Worm (Caenorhabditis elegans) whole organism, young adult: ENCODE data around the gene phat-6.

Source experiments
- F22D6.2 ChIP-seq: sonication (generic microtip); optimal IDR thresholded peaks from 2 replicates; lab custom pipeline; 2016; ENCODE audit warnings: mild to moderate bottlenecking, missing genetic modification characterization, missing compliant biosample characterization
- F33H1.4 ChIP-seq: fragments of 200-800 bp; sonication (Bioruptor generic); IDR thresholded peaks from 2 replicates; pipeline ENCODE4 v1.3.6; 2022; ENCODE audit warnings: missing genetic modification reagents, missing genetic modification characterization, missing compliant biosample characterization
- F37B4.10 ChIP-seq: fragments of 200-800 bp; sonication (Bioruptor generic); IDR thresholded peaks from 2 replicates; pipeline ENCODE4 v1.3.6; 2022; ENCODE audit warnings: missing genetic modification characterization, missing compliant biosample characterization
- F52B5.7 ChIP-seq: sonication (generic microtip); optimal IDR thresholded peaks from 2 replicates; lab custom pipeline; 2016; ENCODE audit warnings: mild to moderate bottlenecking, missing genetic modification characterization, missing compliant biosample characterization
- F55B11.4 ChIP-seq: sonication (generic microtip); optimal IDR thresholded peaks from 2 replicates; lab custom pipeline; 2016; ENCODE audit warnings: missing compliant biosample characterization, missing genetic modification characterization, borderline replicate concordance; ENCODE audit not compliant: insufficient read depth
- F57A8.1 ChIP-seq: fragments of 200-800 bp; sonication (Bioruptor generic); optimal IDR thresholded peaks from 2 replicates; lab custom pipeline; 2018; ENCODE audit warnings: mild to moderate bottlenecking, missing genetic modification characterization, moderate library complexity, missing compliant biosample characterization
- Y53G8AR.9 ChIP-seq: fragments of 200-800 bp; sonication (Bioruptor generic); conservative IDR thresholded peaks from 2 replicates; pipeline ENCODE4 v1.3.6; 2022; ENCODE audit warnings: missing genetic modification reagents, missing genetic modification characterization, missing compliant biosample characterization
- Y56A3A.18 ChIP-seq: fragments of 200-800 bp; sonication (Bioruptor generic); IDR thresholded peaks from 2 replicates; pipeline ENCODE4 v1.3.6; 2022; ENCODE audit warnings: missing genetic modification reagents, missing genetic modification characterization, missing compliant biosample characterization
- Y67H2A.10 ChIP-seq: fragments of 200-800 bp; sonication (Bioruptor generic); conservative IDR thresholded peaks from 2 replicates; pipeline ENCODE4 v1.3.6; 2022; ENCODE audit warnings: missing genetic modification reagents, missing genetic modification characterization, missing compliant biosample characterization
- akir-1 ChIP-seq: fragments of 200-800 bp; sonication (Bioruptor generic); optimal IDR thresholded peaks from 2 replicates; lab custom pipeline; 2018; ENCODE audit warnings: mild to moderate bottlenecking, missing genetic modification characterization, moderate library complexity, missing compliant biosample characterization
- ama-1 ChIP-seq, 3 experiments: fragments of 150-350 bp in 1 of 3; sonication (generic microtip) in 2 of 3; optimal IDR thresholded peaks; 2 replicates each; lab custom pipeline; 2014 to 2018; ENCODE audit warnings: missing biosample characterization in 2 of 3, missing genetic modification characterization in 2 of 3, missing genetic modification reagents in 2 of 3
- atf-7 ChIP-seq: sonication (generic microtip); optimal IDR thresholded peaks from 2 replicates; lab custom pipeline; 2017; ENCODE audit warnings: mild to moderate bottlenecking, missing genetic modification characterization, missing compliant biosample characterization
- athp-1 ChIP-seq: sonication (generic microtip); optimal IDR thresholded peaks from 2 replicates; lab custom pipeline; 2017; ENCODE audit warnings: mild to moderate bottlenecking, missing genetic modification characterization, missing compliant biosample characterization
- attf-3 ChIP-seq: fragments of 200-800 bp; sonication (Bioruptor generic); conservative IDR thresholded peaks from 2 replicates; pipeline ENCODE4 v1.3.6; 2022; ENCODE audit warnings: missing genetic modification reagents, missing genetic modification characterization, missing compliant biosample characterization
- bed-2 ChIP-seq: fragments of 200-800 bp; sonication (Bioruptor generic); IDR thresholded peaks from 2 replicates; pipeline ENCODE4 v1.3.6; 2022; ENCODE audit warnings: missing genetic modification reagents, missing genetic modification characterization, missing compliant biosample characterization
- ceh-40 ChIP-seq: fragments of 200-800 bp; sonication (Bioruptor generic); IDR thresholded peaks from 2 replicates; pipeline ENCODE4 v1.3.6; 2022; ENCODE audit warnings: missing genetic modification characterization, missing compliant biosample characterization
- ceh-58 ChIP-seq: fragments of 200-800 bp; sonication (Bioruptor generic); IDR thresholded peaks from 2 replicates; pipeline ENCODE4 v1.3.6; 2022; ENCODE audit warnings: missing genetic modification characterization, missing compliant biosample characterization
- ceh-79 ChIP-seq: sonication (generic microtip); optimal IDR thresholded peaks from 2 replicates; lab custom pipeline; 2017; ENCODE audit warnings: mild to moderate bottlenecking, missing genetic modification characterization, missing compliant biosample characterization
- dox-1 ChIP-seq: fragments of 200-800 bp; sonication (Bioruptor generic); IDR thresholded peaks from 2 replicates; pipeline ENCODE4 v1.3.6; 2022; ENCODE audit warnings: missing genetic modification reagents, missing genetic modification characterization, missing compliant biosample characterization
- dpff-1 ChIP-seq: sonication (generic microtip); optimal IDR thresholded peaks from 2 replicates; lab custom pipeline; 2017; ENCODE audit warnings: mild to moderate bottlenecking, missing genetic modification characterization, missing compliant biosample characterization
- egl-18 ChIP-seq: fragments of 200-800 bp; sonication (Bioruptor generic); IDR thresholded peaks from 2 replicates; pipeline ENCODE4 v1.3.6; 2022; ENCODE audit warnings: missing genetic modification reagents, missing genetic modification characterization, missing compliant biosample characterization
- gei-17 ChIP-seq: fragments of 200-800 bp; sonication (Bioruptor generic); optimal IDR thresholded peaks from 2 replicates; lab custom pipeline; 2018; ENCODE audit warnings: mild to moderate bottlenecking, missing genetic modification characterization, missing compliant biosample characterization
- him-1 ChIP-seq: sonication (generic microtip); optimal IDR thresholded peaks from 2 replicates; lab custom pipeline; 2016; ENCODE audit warnings: missing genotype, missing genetic modification reagents, missing genetic modification characterization, missing compliant biosample characterization
- hlh-26 ChIP-seq: fragments of 200-800 bp; sonication (Bioruptor generic); conservative IDR thresholded peaks from 2 replicates; pipeline ENCODE4 v1.3.6; 2022; ENCODE audit warnings: missing genetic modification reagents, missing genetic modification characterization, missing compliant biosample characterization
- hmg-1.2 ChIP-seq: fragments of 200-800 bp; sonication (Bioruptor generic); IDR thresholded peaks from 2 replicates; pipeline ENCODE4 v1.3.6; 2022; ENCODE audit warnings: missing genetic modification reagents, missing genetic modification characterization, missing compliant biosample characterization
- hrde-1 ChIP-seq: sonication (generic microtip); optimal IDR thresholded peaks from 2 replicates; lab custom pipeline; 2016; ENCODE audit warnings: missing genetic modification characterization, mild to moderate bottlenecking, missing compliant biosample characterization, moderate library complexity, missing genotype, missing genetic modification reagents, borderline replicate concordance
- let-526 ChIP-seq: fragments of 200-800 bp; sonication (Bioruptor generic); IDR thresholded peaks from 2 replicates; pipeline ENCODE4 v1.3.6; 2022; ENCODE audit warnings: missing genetic modification reagents, missing genetic modification characterization, missing compliant biosample characterization
- let-607 ChIP-seq, 2 experiments: fragments of 200-800 bp in 1 of 2; sonication (Bioruptor generic) in 1 of 2; sonication (generic microtip) in 1 of 2; optimal IDR thresholded peaks; 2 replicates each; lab custom pipeline; 2016 to 2018; ENCODE audit warnings: mild to moderate bottlenecking in 2 of 2, missing compliant biosample characterization in 2 of 2, missing genetic modification characterization in 2 of 2, moderate library complexity in 2 of 2, missing genotype in 1 of 2
- lin-26 ChIP-seq: fragments of 200-800 bp; sonication (Bioruptor generic); IDR thresholded peaks from 2 replicates; pipeline ENCODE4 v1.3.6; 2022; ENCODE audit warnings: missing genetic modification reagents, missing genetic modification characterization, missing compliant biosample characterization
- lsl-1 ChIP-seq: fragments of 200-800 bp; sonication (Bioruptor generic); optimal IDR thresholded peaks from 2 replicates; lab custom pipeline; 2018; ENCODE audit warnings: mild to moderate bottlenecking, missing genetic modification characterization, moderate library complexity, missing compliant biosample characterization
- lsy-27 ChIP-seq: sonication (generic microtip); optimal IDR thresholded peaks from 2 replicates; lab custom pipeline; 2017; ENCODE audit warnings: missing genetic modification characterization, mild to moderate bottlenecking, missing compliant biosample characterization, antibody characterized with exemption, missing genotype, borderline replicate concordance; ENCODE audit not compliant: insufficient read depth
- madf-6 ChIP-seq: fragments of 200-800 bp; sonication (Bioruptor generic); IDR thresholded peaks from 2 replicates; pipeline ENCODE4 v1.3.6; 2022; ENCODE audit warnings: missing genetic modification reagents, missing genetic modification characterization, missing compliant biosample characterization
- nfya-2 ChIP-seq: fragments of 200-800 bp; sonication (Bioruptor generic); IDR thresholded peaks from 2 replicates; pipeline ENCODE4 v1.3.6; 2022; ENCODE audit warnings: missing genetic modification reagents, missing genetic modification characterization, missing compliant biosample characterization
- nfyb-1 ChIP-seq: fragments of 200-800 bp; sonication (Bioruptor generic); IDR thresholded peaks from 2 replicates; pipeline ENCODE4 v1.3.6; 2022; ENCODE audit warnings: missing genetic modification reagents, missing genetic modification characterization, missing compliant biosample characterization
- nhr-179 ChIP-seq: sonication (generic microtip); optimal IDR thresholded peaks from 2 replicates; lab custom pipeline; 2016; ENCODE audit warnings: mild to moderate bottlenecking, missing genetic modification characterization, missing compliant biosample characterization
- nhr-27 ChIP-seq: fragments of 200-800 bp; sonication (Bioruptor generic); optimal IDR thresholded peaks from 2 replicates; lab custom pipeline; 2018; ENCODE audit warnings: mild to moderate bottlenecking, missing genetic modification characterization, moderate library complexity, missing compliant biosample characterization
- nhr-90 ChIP-seq: sonication (generic microtip); optimal IDR thresholded peaks from 2 replicates; lab custom pipeline; 2016; ENCODE audit warnings: missing genotype, mild to moderate bottlenecking, missing genetic modification characterization, missing compliant biosample characterization
- pbrm-1 ChIP-seq: fragments of 200-800 bp; sonication (Bioruptor generic); IDR thresholded peaks from 2 replicates; pipeline ENCODE4 v1.3.6; 2022; ENCODE audit warnings: missing genetic modification reagents, missing genetic modification characterization, missing compliant biosample characterization
- pha-4 ChIP-seq: fragments of 150-350 bp; sonication (generic microtip); optimal IDR thresholded peaks from 2 replicates; lab custom pipeline; 2014; ENCODE audit warnings: missing biosample characterization, missing genetic modification reagents, missing genetic modification characterization
- rec-8 ChIP-seq, 2 experiments: sonication (generic microtip); optimal IDR thresholded peaks; 2 replicates each; lab custom pipeline; 2016; ENCODE audit warnings: mild to moderate bottlenecking in 2 of 2, missing genetic modification characterization in 2 of 2, missing genetic modification reagents in 2 of 2, missing genotype in 2 of 2, missing biosample characterization in 1 of 2, missing compliant biosample characterization in 1 of 2, moderate library complexity in 1 of 2
- sdz-38 ChIP-seq: sonication (generic microtip); optimal IDR thresholded peaks from 2 replicates; lab custom pipeline; 2016; ENCODE audit warnings: missing genotype, missing genetic modification characterization, missing compliant biosample characterization
- snpc-4 ChIP-seq, 5 experiments: fragments of 150-350 bp in 1 of 5; sonication (generic microtip) in 4 of 5; optimal IDR thresholded peaks; 2 replicates each; lab custom pipeline; 2014 to 2018; ENCODE audit warnings: missing genetic modification characterization in 5 of 5, missing biosample characterization in 3 of 5, antibody characterized with exemption in 2 of 5, mild to moderate bottlenecking in 2 of 5, missing compliant biosample characterization in 2 of 5, missing genotype in 2 of 5, moderate library complexity in 2 of 5, missing genetic modification reagents in 1 of 5
- sptf-2 ChIP-seq: fragments of 200-800 bp; sonication (Bioruptor generic); optimal IDR thresholded peaks from 2 replicates; lab custom pipeline; 2018; ENCODE audit warnings: mild to moderate bottlenecking, missing genetic modification characterization, missing compliant biosample characterization
- unc-62 ChIP-seq: fragments of 150-350 bp; optimal IDR thresholded peaks from 2 replicates; lab custom pipeline; 2014; ENCODE audit warnings: missing biosample characterization, missing genetic modification reagents, missing genetic modification characterization
- xnd-1 ChIP-seq: sonication (generic microtip); optimal IDR thresholded peaks from 2 replicates; lab custom pipeline; 2016; ENCODE audit warnings: missing genotype, missing genetic modification reagents, missing genetic modification characterization, missing compliant biosample characterization
- ztf-22 ChIP-seq: fragments of 200-800 bp; sonication (Bioruptor generic); optimal IDR thresholded peaks from 2 replicates; lab custom pipeline; 2018; ENCODE audit warnings: mild to moderate bottlenecking, missing genetic modification characterization, moderate library complexity, missing compliant biosample characterization
- ztf-26 ChIP-seq: sonication (generic microtip); optimal IDR thresholded peaks from 2 replicates; lab custom pipeline; 2017; ENCODE audit warnings: missing genetic modification characterization, missing compliant biosample characterization

Gene phat-6

ce11 chrX:15173303-15173904, 20.8 kb downstream of the phat-6 start, which contains the start of gene ucr-2.2 (continued):
- no peak for TF ChIP-seq lin-26
- TF ChIP-seq ceh-58 (GFP tag; lab: Robert Waterston, UW) = no peak
- TF ChIP-seq ztf-26 (tag; lab: Kevin White, UChicago) = peak; percentile 71
- peak; percentile 81 for TF ChIP-seq atf-7 (tag; lab: Kevin White, UChicago)
- no peak for TF ChIP-seq nhr-27 (tag; lab: Kevin White, UChicago)
- no peak for TF ChIP-seq nfya-2 (GFP tag; lab: Robert Waterston, UW)
- TF ChIP-seq F57A8.1 (GFP tag; lab: Kevin White, UChicago) = no peak
- no peak for TF ChIP-seq sptf-2 (GFP tag; lab: Kevin White, UChicago)
- TF ChIP-seq F37B4.10 (GFP tag; lab: Robert Waterston, UW) = no peak
- no peak for TF ChIP-seq ceh-79 (tag; lab: Kevin White, UChicago)
- no peak for TF ChIP-seq athp-1 (tag; lab: Kevin White, UChicago)
- no peak for TF ChIP-seq F52B5.7 (tag; lab: Kevin White, UChicago)
- TF ChIP-seq gei-17 = peak; percentile 60
- no peak for TF ChIP-seq lsy-27 (tag; lab: Kevin White, UChicago)
- TF ChIP-seq hrde-1 (tag; lab: Kevin White, UChicago) = no peak
- no peak for TF ChIP-seq him-1 (tag; lab: Kevin White, UChicago)
- TF ChIP-seq Y56A3A.18 (GFP tag; lab: Robert Waterston, UW) = no peak
- TF ChIP-seq hlh-26 (GFP tag; lab: Robert Waterston, UW) = no peak
- no peak for TF ChIP-seq snpc-4 (GFP tag; optimal IDR thresholded peaks at IDR 0.05; lab: Kevin White, UChicago)
- peak; percentile 8 to 80 (median 66) for TF ChIP-seq snpc-4 (tag; optimal IDR thresholded peaks at IDR 0.05; lab: Kevin White, UChicago)
- TF ChIP-seq bed-2 (GFP tag; lab: Robert Waterston, UW) = no peak
- no peak for TF ChIP-seq unc-62
- no peak for TF ChIP-seq F55B11.4 (tag; lab: Kevin White, UChicago)
- TF ChIP-seq nhr-90 (tag; lab: Kevin White, UChicago) = no peak
- no peak for TF ChIP-seq akir-1 (GFP tag; lab: Kevin White, UChicago)
- TF ChIP-seq xnd-1 (tag; lab: Kevin White, UChicago) = no peak
- TF ChIP-seq nfyb-1 = no peak
- TF ChIP-seq nhr-179 (tag; lab: Kevin White, UChicago) = no peak
- TF ChIP-seq let-607 (tag; optimal IDR thresholded peaks at IDR 0.05; lab: Kevin White, UChicago) = peak; percentile 75 to 88
- no peak for TF ChIP-seq ztf-22 (GFP tag; lab: Kevin White, UChicago)
- TF ChIP-seq madf-6 (GFP tag; lab: Robert Waterston, UW) = no peak
- TF ChIP-seq hmg-1.2 (GFP tag; lab: Robert Waterston, UW) = peak; percentile 49
- no peak for TF ChIP-seq rec-8 (tag; optimal IDR thresholded peaks at IDR 0.05; lab: Kevin White, UChicago)
- no peak for TF ChIP-seq ama-1 (optimal IDR thresholded peaks at IDR 0.05; lab: Kevin White, UChicago)
- no peak for TF ChIP-seq ama-1 (GFP tag; optimal IDR thresholded peaks at IDR 0.05; lab: Kevin White, UChicago)
- TF ChIP-seq F33H1.4 (GFP tag; lab: Robert Waterston, UW) = no peak
- TF ChIP-seq ceh-40 (GFP tag; lab: Robert Waterston, UW) = no peak
- TF ChIP-seq pbrm-1 = peak; percentile 75
- no peak for TF ChIP-seq sdz-38 (tag; lab: Kevin White, UChicago)
- peak; percentile 89 for TF ChIP-seq dox-1 (GFP tag; lab: Robert Waterston, UW)
- TF ChIP-seq pha-4 (tag; lab: Kevin White, UChicago) = no peak
- no peak for TF ChIP-seq egl-18 (GFP tag; lab: Robert Waterston, UW)
- TF ChIP-seq dpff-1 (tag; lab: Kevin White, UChicago) = no peak
- no peak for TF ChIP-seq attf-3
- TF ChIP-seq let-526 (GFP tag; lab: Robert Waterston, UW) = no peak
- no peak for TF ChIP-seq lsl-1 (GFP tag; lab: Kevin White, UChicago)
- TF ChIP-seq Y53G8AR.9 (GFP tag; lab: Robert Waterston, UW) = peak; percentile 64; the same call in 1 of the 2 replicates
- TF ChIP-seq Y67H2A.10 = no peak
- peak; percentile 30 for TF ChIP-seq F22D6.2 (tag; lab: Kevin White, UChicago)
